Worm (Caenorhabditis elegans) whole organism, L4/young adult: ENCODE results near the gene F20D6.12.

ENCODE experiments used
- W03F9.2 ChIP-seq: fragments of 150-350 bp; optimal IDR thresholded peaks from 2 replicates; lab custom pipeline; 2014; ENCODE audit warnings: missing biosample characterization, missing genetic modification characterization
- dao-5 ChIP-seq: sonication (generic microtip); optimal IDR thresholded peaks from 2 replicates; lab custom pipeline; 2016; ENCODE audit warnings: missing genotype, missing genetic modification characterization, moderate library complexity, missing compliant biosample characterization
- him-1 ChIP-seq: sonication (generic microtip); optimal IDR thresholded peaks from 2 replicates; lab custom pipeline; 2016; ENCODE audit warnings: missing genotype, missing genetic modification reagents, missing genetic modification characterization, missing compliant biosample characterization

- TF ChIP-seq dao-5 (tag; lab: Kevin White, UChicago) (no peak), him-1 (tag; lab: Kevin White, UChicago) (no peak), W03F9.2 (tag; lab: Kevin White, UChicago) (no peak)
Measured at ce11 chrV:8159629-8160028, 30.3 kb downstream of the F20D6.12 start, which contains the start of gene F20D6.6.
